Fruit fly (Drosophila melanogaster): ENCODE results near the gene Gr5a.
A peak's percentile ranks its signal among the peaks of the same experiment; 100 is the strongest.

- TF ChIP-seq CG8301 (tag; optimal IDR thresholded peaks at IDR 0.05) (no peak), Pif1A (GFP tag; optimal IDR thresholded peaks at IDR 0.05) (no peak), CG15710 (tag; optimal IDR thresholded peaks at IDR 0.05) (peak; percentile 19), CG17806 (tag; optimal IDR thresholded peaks at IDR 0.05) (no peak), Ets98B (GFP tag; IDR thresholded peaks at IDR 0.05) (peak; percentile 68), CG4496 (GFP tag; IDR thresholded peaks at IDR 0.05) (0 out of 3 replicates have a peak, but pooled peaks have one; percentile 35)
Measured at dm6 chrX:5718476-5719012, 38.1 kb downstream of the Gr5a start.
